Worm (Caenorhabditis elegans) whole organism, L2 larva: Measurements from ENCODE around the gene rps-3.

Experiments
- C34F6.9 ChIP-seq: fragments of 150-350 bp; optimal IDR thresholded peaks from 2 replicates; lab custom pipeline; 2014; ENCODE audit warnings: missing biosample characterization, missing genetic modification characterization
- F13H6.1 ChIP-seq: sonication (generic microtip); optimal IDR thresholded peaks from 2 replicates; lab custom pipeline; 2016; ENCODE audit warnings: missing genetic modification characterization, missing compliant biosample characterization
- R02D3.7 ChIP-seq: fragments of 150-350 bp; optimal IDR thresholded peaks from 2 replicates; lab custom pipeline; 2014; ENCODE audit warnings: missing biosample characterization, missing genetic modification characterization
- Y55F3AM.14 ChIP-seq: fragments of 200-800 bp; sonication (Bioruptor generic); optimal IDR thresholded peaks from 2 replicates; lab custom pipeline; 2018; ENCODE audit warnings: mild to moderate bottlenecking, missing genetic modification characterization, missing compliant biosample characterization
- ZK546.5 ChIP-seq: sonication (generic microtip); optimal IDR thresholded peaks from 2 replicates; lab custom pipeline; 2017; ENCODE audit warnings: missing biosample characterization, missing genetic modification characterization
- alr-1 ChIP-seq: fragments of 150-350 bp; optimal IDR thresholded peaks from 2 replicates; lab custom pipeline; 2014; ENCODE audit warnings: missing biosample characterization, missing genetic modification characterization
- aly-2 ChIP-seq: fragments of 150-350 bp; optimal IDR thresholded peaks from 2 replicates; lab custom pipeline; 2014; ENCODE audit warnings: missing biosample characterization, missing genetic modification characterization
- ama-1 ChIP-seq: fragments of 150-350 bp; optimal IDR thresholded peaks from 2 replicates; lab custom pipeline; 2018; ENCODE audit warnings: inconsistent platforms
- blmp-1 ChIP-seq: sonication (generic microtip); optimal IDR thresholded peaks from 2 replicates; lab custom pipeline; 2017; ENCODE audit warnings: missing genetic modification characterization, mild to moderate bottlenecking, missing compliant biosample characterization, antibody characterized with exemption, moderate library complexity; ENCODE audit not compliant: insufficient read depth
- ceh-16 ChIP-seq: fragments of 150-350 bp; optimal IDR thresholded peaks from 2 replicates; lab custom pipeline; 2014; ENCODE audit warnings: missing biosample characterization, missing genetic modification characterization
- ceh-82 ChIP-seq: fragments of 150-350 bp; optimal IDR thresholded peaks from 2 replicates; lab custom pipeline; 2014; ENCODE audit warnings: missing biosample characterization, missing genetic modification characterization
- crh-2 ChIP-seq: sonication (generic microtip); optimal IDR thresholded peaks from 2 replicates; lab custom pipeline; 2017; ENCODE audit warnings: missing biosample characterization, missing genetic modification characterization
- dmd-4 ChIP-seq: sonication (generic microtip); optimal IDR thresholded peaks from 2 replicates; lab custom pipeline; 2017; ENCODE audit warnings: missing biosample characterization, missing genetic modification characterization
- egl-27 ChIP-seq: sonication (generic microtip); optimal IDR thresholded peaks from 3 replicates; lab custom pipeline; 2017; ENCODE audit warnings: missing biosample characterization, missing genetic modification reagents, missing genetic modification characterization
- elt-1 ChIP-seq: fragments of 150-350 bp; optimal IDR thresholded peaks from 2 replicates; lab custom pipeline; 2014; ENCODE audit warnings: missing biosample characterization, missing genetic modification characterization
- elt-3 ChIP-seq: sonication (generic microtip); optimal IDR thresholded peaks from 2 replicates; lab custom pipeline; 2017; ENCODE audit warnings: missing biosample characterization, missing genetic modification characterization
- fos-1 ChIP-seq: fragments of 150-350 bp; optimal IDR thresholded peaks from 2 replicates; lab custom pipeline; 2014; ENCODE audit warnings: missing biosample characterization, missing genetic modification characterization
- gmeb-1 ChIP-seq: fragments of 150-350 bp; optimal IDR thresholded peaks from 2 replicates; lab custom pipeline; 2014; ENCODE audit warnings: missing biosample characterization, missing genetic modification characterization
- lin-11 ChIP-seq: fragments of 150-350 bp; sonication (generic microtip); optimal IDR thresholded peaks from 2 replicates; lab custom pipeline; 2014; ENCODE audit warnings: missing biosample characterization, missing genetic modification characterization, inconsistent platforms, mixed read lengths
- lin-13 ChIP-seq: fragments of 150-350 bp; optimal IDR thresholded peaks from 2 replicates; lab custom pipeline; 2014; ENCODE audit warnings: missing biosample characterization, missing genetic modification reagents, missing genetic modification characterization
- lin-39 ChIP-seq: fragments of 150-350 bp; optimal IDR thresholded peaks from 2 replicates; lab custom pipeline; 2014; ENCODE audit warnings: missing biosample characterization, missing genetic modification reagents, missing genetic modification characterization
- lsy-2 ChIP-seq, 2 experiments: fragments of 150-350 bp in 1 of 2; sonication (generic microtip) in 1 of 2; optimal IDR thresholded peaks; 2 replicates each; lab custom pipeline; 2014 to 2017; ENCODE audit warnings: missing biosample characterization in 2 of 2, missing genetic modification characterization in 2 of 2
- mab-5 ChIP-seq: fragments of 150-350 bp; optimal IDR thresholded peaks from 2 replicates; lab custom pipeline; 2014; ENCODE audit warnings: missing biosample characterization, missing genetic modification characterization
- mbf-1 ChIP-seq: sonication (generic microtip); optimal IDR thresholded peaks from 2 replicates; lab custom pipeline; 2017; ENCODE audit warnings: missing biosample characterization, missing genetic modification characterization
- mdl-1 ChIP-seq, 2 experiments: fragments of 150-350 bp in 1 of 2; sonication (generic microtip) in 1 of 2; optimal IDR thresholded peaks; 2 replicates each; lab custom pipeline; 2017; ENCODE audit warnings: missing biosample characterization in 2 of 2, missing genetic modification characterization in 2 of 2
- nhr-10 ChIP-seq: sonication (generic microtip); optimal IDR thresholded peaks from 2 replicates; lab custom pipeline; 2017; ENCODE audit warnings: missing biosample characterization, missing genetic modification characterization
- nhr-11 ChIP-seq: fragments of 150-350 bp; optimal IDR thresholded peaks from 2 replicates; lab custom pipeline; 2014; ENCODE audit warnings: missing biosample characterization, missing genetic modification characterization
- nhr-129 ChIP-seq: fragments of 150-350 bp; optimal IDR thresholded peaks from 2 replicates; lab custom pipeline; 2014; ENCODE audit warnings: missing biosample characterization, missing genetic modification characterization
- nhr-21 ChIP-seq: fragments of 150-350 bp; optimal IDR thresholded peaks from 2 replicates; lab custom pipeline; 2014; ENCODE audit warnings: missing biosample characterization, missing genetic modification characterization
- nhr-237 ChIP-seq: fragments of 150-350 bp; optimal IDR thresholded peaks from 2 replicates; lab custom pipeline; 2014; ENCODE audit warnings: missing biosample characterization, missing genetic modification characterization
- nhr-25 ChIP-seq: fragments of 150-350 bp; sonication (generic microtip); optimal IDR thresholded peaks from 3 replicates; lab custom pipeline; 2014; ENCODE audit warnings: missing biosample characterization, missing genetic modification characterization
- nhr-6 ChIP-seq: fragments of 150-350 bp; optimal IDR thresholded peaks from 2 replicates; lab custom pipeline; 2014; ENCODE audit warnings: missing biosample characterization, missing genetic modification characterization
- nhr-77 ChIP-seq: fragments of 150-350 bp; optimal IDR thresholded peaks from 2 replicates; lab custom pipeline; 2014; ENCODE audit warnings: missing biosample characterization, missing genetic modification characterization
- peb-1 ChIP-seq: fragments of 150-350 bp; optimal IDR thresholded peaks from 2 replicates; lab custom pipeline; 2014; ENCODE audit warnings: missing biosample characterization, missing genetic modification characterization
- sem-4 ChIP-seq: fragments of 150-350 bp; optimal IDR thresholded peaks from 2 replicates; lab custom pipeline; 2014; ENCODE audit warnings: missing biosample characterization, missing genetic modification reagents, missing genetic modification characterization
- skn-1 ChIP-seq: sonication (generic microtip); optimal IDR thresholded peaks from 2 replicates; lab custom pipeline; 2017; ENCODE audit warnings: missing biosample characterization, missing genetic modification characterization
- sma-3 ChIP-seq: sonication (generic microtip); optimal IDR thresholded peaks from 2 replicates; lab custom pipeline; 2016; ENCODE audit warnings: missing genetic modification reagents, missing genetic modification characterization, missing compliant biosample characterization
- sma-9 ChIP-seq, 2 experiments: fragments of 150-350 bp in 1 of 2; sonication (generic microtip) in 1 of 2; optimal IDR thresholded peaks; 2 replicates each; lab custom pipeline; 2014 to 2016; ENCODE audit warnings: missing genetic modification characterization in 2 of 2, mild to moderate bottlenecking in 1 of 2, missing biosample characterization in 1 of 2, missing compliant biosample characterization in 1 of 2, missing genetic modification reagents in 1 of 2, moderate library complexity in 1 of 2
- unc-39 ChIP-seq: fragments of 150-350 bp; optimal IDR thresholded peaks from 2 replicates; lab custom pipeline; 2014; ENCODE audit warnings: missing biosample characterization, missing genetic modification characterization
- unc-55 ChIP-seq: fragments of 150-350 bp; sonication (generic microtip); optimal IDR thresholded peaks from 3 replicates; lab custom pipeline; 2014; ENCODE audit warnings: missing biosample characterization, missing genetic modification reagents, missing genetic modification characterization
- unc-62 ChIP-seq: fragments of 150-350 bp; optimal IDR thresholded peaks from 2 replicates; lab custom pipeline; 2014; ENCODE audit warnings: missing biosample characterization, missing genetic modification reagents, missing genetic modification characterization
- zag-1 ChIP-seq: fragments of 150-350 bp; optimal IDR thresholded peaks from 2 replicates; lab custom pipeline; 2014; ENCODE audit warnings: missing biosample characterization, missing genetic modification characterization
- ztf-1 ChIP-seq: fragments of 200-800 bp; sonication (Bioruptor generic); conservative IDR thresholded peaks from 2 replicates; pipeline ENCODE4 v1.3.6; 2022; ENCODE audit warnings: missing genetic modification characterization, missing compliant biosample characterization
- ztf-11 ChIP-seq: sonication (generic microtip); optimal IDR thresholded peaks from 2 replicates; lab custom pipeline; 2017; ENCODE audit warnings: missing biosample characterization, missing genetic modification characterization

The rps-3 gene

DNA sequence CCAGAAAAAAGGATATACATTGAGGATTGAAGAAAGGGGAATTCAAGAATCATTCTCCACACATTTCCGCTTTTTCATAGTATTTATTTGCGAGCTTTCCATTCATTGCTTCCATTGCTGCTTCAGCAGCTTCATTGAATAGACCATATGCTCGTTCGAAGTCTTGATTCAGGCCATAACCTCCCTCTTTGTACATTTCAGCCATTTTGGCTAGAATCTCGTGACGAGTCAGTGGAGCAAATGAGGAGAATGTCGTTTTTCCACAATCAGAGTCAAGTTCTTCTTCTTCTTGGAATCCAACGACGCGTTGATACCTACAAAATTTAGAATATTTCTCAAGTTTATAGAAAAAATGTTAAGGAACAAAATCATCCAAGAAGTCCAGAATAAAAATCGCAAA is 41.4 kb upstream of the rps-3 start:
- TF ChIP-seq elt-3 (tag; lab: Kevin White, UChicago) = no peak
- TF ChIP-seq blmp-1 = no peak
- no peak for TF ChIP-seq mdl-1 (tag; optimal IDR thresholded peaks at IDR 0.05; lab: Kevin White, UChicago)
- no peak for TF ChIP-seq lin-13 (GFP tag; lab: Kevin White, UChicago)
- TF ChIP-seq sem-4 (tag; lab: Kevin White, UChicago) = no peak
- no peak for TF ChIP-seq nhr-6
- no peak for TF ChIP-seq nhr-25 (tag; lab: Kevin White, UChicago)
- no peak for TF ChIP-seq Y55F3AM.14 (GFP tag; lab: Kevin White, UChicago)
- TF ChIP-seq nhr-10 = no peak
- no peak for TF ChIP-seq nhr-77 (tag; lab: Kevin White, UChicago)
- TF ChIP-seq R02D3.7 (tag; lab: Kevin White, UChicago) = no peak
- TF ChIP-seq sma-9 (GFP tag; optimal IDR thresholded peaks at IDR 0.05; lab: Kevin White, UChicago) = no peak
- TF ChIP-seq sma-9 (tag; optimal IDR thresholded peaks at IDR 0.05; lab: Kevin White, UChicago) = no peak
- no peak for TF ChIP-seq fos-1 (tag; lab: Kevin White, UChicago)
- TF ChIP-seq sma-3 (GFP tag; lab: Kevin White, UChicago) = no peak
- TF ChIP-seq unc-55 (GFP tag; lab: Kevin White, UChicago) = no peak
- TF ChIP-seq skn-1 (tag; lab: Kevin White, UChicago) = no peak

DNA sequence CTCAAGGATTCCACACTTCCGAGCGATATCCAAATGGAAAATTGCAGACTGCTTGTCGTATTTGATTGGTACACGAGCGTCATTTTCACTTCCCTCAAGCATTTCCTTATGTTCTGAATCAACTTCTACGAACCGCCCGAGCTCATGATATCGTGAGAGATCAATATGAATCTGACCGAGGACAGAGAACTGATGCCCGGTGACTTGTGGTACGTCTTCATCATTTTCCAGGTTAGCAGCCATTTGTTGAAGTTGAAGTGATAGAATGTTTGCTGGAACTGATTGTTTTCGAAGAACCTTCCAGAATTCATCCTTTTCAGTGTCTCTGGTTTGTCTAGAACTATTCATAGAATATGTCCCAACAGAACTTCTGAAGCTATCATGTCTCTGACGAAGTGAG is 40.0 kb upstream of the rps-3 start:
- no peak for TF ChIP-seq gmeb-1 (tag; lab: Kevin White, UChicago)
- no peak for TF ChIP-seq skn-1 (tag; lab: Kevin White, UChicago)
- no peak for TF ChIP-seq lin-39 (tag; lab: Kevin White, UChicago)
- TF ChIP-seq Y55F3AM.14 (GFP tag; lab: Kevin White, UChicago) = no peak

ce11 chrIII:6168497-6169227 is 37.9 kb upstream of the rps-3 start, which contains the start of gene efk-1:
efk-1 (minus strand) TSS chrIII:6168547.
- no peak for TF ChIP-seq ceh-16 (tag; lab: Kevin White, UChicago)
- no peak for TF ChIP-seq nhr-77 (tag; lab: Kevin White, UChicago)
- no peak for TF ChIP-seq ceh-82 (tag; lab: Kevin White, UChicago)
- no peak for TF ChIP-seq ZK546.5 (tag; lab: Kevin White, UChicago)
- no peak for TF ChIP-seq gmeb-1 (tag; lab: Kevin White, UChicago)
- no peak for TF ChIP-seq unc-39 (tag; lab: Kevin White, UChicago)
- TF ChIP-seq C34F6.9 = peak; percentile 21
- TF ChIP-seq mbf-1 (tag; lab: Kevin White, UChicago) = no peak
- TF ChIP-seq ama-1 (lab: Kevin White, UChicago) = peak; percentile 20
- TF ChIP-seq nhr-129 = peak; percentile 42
- TF ChIP-seq nhr-10 = no peak
- no peak for TF ChIP-seq peb-1 (tag; lab: Kevin White, UChicago)
- no peak for TF ChIP-seq lin-39 (tag; lab: Kevin White, UChicago)
- TF ChIP-seq unc-55 (GFP tag; lab: Kevin White, UChicago) = no peak
- peak; percentile 36 for TF ChIP-seq crh-2

ce11 chrIII:6170038-6170437 is 36.6 kb upstream of the rps-3 start:
- TF ChIP-seq fos-1 (tag; lab: Kevin White, UChicago) (peak; percentile 3), nhr-21 (no peak), nhr-11 (tag; lab: Kevin White, UChicago) (no peak), nhr-25 (tag; lab: Kevin White, UChicago) (peak; percentile 13), ceh-82 (tag; lab: Kevin White, UChicago) (no peak), egl-27 (no peak), dmd-4 (tag; lab: Kevin White, UChicago) (no peak), elt-3 (tag; lab: Kevin White, UChicago) (no peak), sma-9 (GFP tag; optimal IDR thresholded peaks at IDR 0.05; lab: Kevin White, UChicago) (peak; percentile 37), sma-9 (tag; optimal IDR thresholded peaks at IDR 0.05; lab: Kevin White, UChicago) (no peak), lin-11 (tag; lab: Kevin White, UChicago) (no peak), blmp-1 (no peak), elt-1 (tag; lab: Kevin White, UChicago) (no peak), unc-62 (GFP tag; lab: Kevin White, UChicago) (no peak), sma-3 (GFP tag; lab: Kevin White, UChicago) (no peak), unc-39 (tag; lab: Kevin White, UChicago) (no peak), mab-5 (peak; percentile 21), C34F6.9 (peak; percentile 80), nhr-77 (tag; lab: Kevin White, UChicago) (no peak), ZK546.5 (tag; lab: Kevin White, UChicago) (no peak), ztf-1 (GFP tag; lab: Robert Waterston, UW) (no peak), nhr-10 (no peak), F13H6.1 (tag; lab: Kevin White, UChicago) (peak; percentile 46), nhr-6 (no peak), lsy-2 (tag; optimal IDR thresholded peaks at IDR 0.05; lab: Kevin White, UChicago) (peak in 1 of 2 experiments; percentile 60), lin-39 (tag; lab: Kevin White, UChicago) (no peak), ztf-11 (tag; lab: Kevin White, UChicago) (no peak), zag-1 (tag; lab: Kevin White, UChicago) (no peak), nhr-237 (no peak), gmeb-1 (tag; lab: Kevin White, UChicago) (no peak), alr-1 (tag; lab: Kevin White, UChicago) (no peak), aly-2 (tag; lab: Kevin White, UChicago) (no peak)
